Worm (Caenorhabditis elegans) whole organism, early embryonic: Measurements from ENCODE around the gene F46C5.10.

ENCODE experiments used
- B0310.2 ChIP-seq: sonication (generic microtip); optimal IDR thresholded peaks from 2 replicates; lab custom pipeline; 2016; ENCODE audit warnings: mild to moderate bottlenecking, missing genetic modification characterization, missing compliant biosample characterization
- ama-1 ChIP-seq: fragments of 150-350 bp; optimal IDR thresholded peaks from 2 replicates; lab custom pipeline; 2014
- scrt-1 ChIP-seq: fragments of 200-800 bp; sonication (Bioruptor generic); IDR thresholded peaks from 2 replicates; pipeline ENCODE4 v1.3.6; 2022; ENCODE audit warnings: missing genetic modification characterization, missing compliant biosample characterization
- tbx-11 ChIP-seq: fragments of 200-800 bp; sonication (Bioruptor generic); IDR thresholded peaks from 2 replicates; pipeline ENCODE4 v1.3.6; 2022; ENCODE audit warnings: missing genetic modification characterization, missing compliant biosample characterization
- tbx-37 ChIP-seq: fragments of 200-800 bp; sonication (Bioruptor generic); conservative IDR thresholded peaks from 2 replicates; pipeline ENCODE4 v1.3.6; 2022; ENCODE audit warnings: missing genetic modification reagents, missing genetic modification characterization, missing compliant biosample characterization
- tra-4 ChIP-seq: sonication (generic microtip); optimal IDR thresholded peaks from 2 replicates; lab custom pipeline; 2017; ENCODE audit warnings: missing genetic modification characterization, missing compliant biosample characterization

- no peak for TF ChIP-seq B0310.2
- TF ChIP-seq ama-1 = no peak
- no peak for TF ChIP-seq scrt-1 (GFP tag; lab: Robert Waterston, UW)
- no peak for TF ChIP-seq tra-4
- no peak for TF ChIP-seq tbx-11 (GFP tag; lab: Robert Waterston, UW)
- no peak for TF ChIP-seq tbx-37 (GFP tag; lab: Robert Waterston, UW)
These were observed 33.3 kb upstream of the F46C5.10 start, which contains the start of gene oac-46 for ce11 chrII:8851996-8852587.
